Worm (Caenorhabditis elegans) whole organism, mixed stage, embryonic: ENCODE results near the gene acd-3.

Experiments used
- M03D4.4 ChIP-seq: sonication (generic microtip); optimal IDR thresholded peaks from 2 replicates; lab custom pipeline; 2017; ENCODE audit warnings: mild to moderate bottlenecking, missing genetic modification characterization, missing compliant biosample characterization
- bed-3 ChIP-seq: fragments of 200-800 bp; sonication (Bioruptor generic); optimal IDR thresholded peaks from 3 replicates; lab custom pipeline; 2018; ENCODE audit warnings: mild to moderate bottlenecking, missing genetic modification characterization, moderate library complexity, missing compliant biosample characterization
- ceh-39 ChIP-seq: fragments of 150-350 bp; optimal IDR thresholded peaks from 2 replicates; lab custom pipeline; 2014; ENCODE audit warnings: missing biosample characterization, missing genetic modification characterization
- ceh-43 ChIP-seq: fragments of 200-800 bp; sonication (Bioruptor generic); optimal IDR thresholded peaks from 2 replicates; lab custom pipeline; 2018; ENCODE audit warnings: mild to moderate bottlenecking, missing genetic modification characterization, moderate library complexity, missing compliant biosample characterization
- drap-1 ChIP-seq: fragments of 200-800 bp; sonication (Bioruptor generic); optimal IDR thresholded peaks from 3 replicates; lab custom pipeline; 2018; ENCODE audit warnings: mild to moderate bottlenecking, missing genetic modification characterization, missing compliant biosample characterization
- elt-1 ChIP-seq: sonication (generic microtip); optimal IDR thresholded peaks from 2 replicates; lab custom pipeline; 2017; ENCODE audit warnings: missing genetic modification characterization, mild to moderate bottlenecking, missing compliant biosample characterization, antibody characterized with exemption, moderate library complexity, borderline replicate concordance; ENCODE audit not compliant: insufficient read depth
- elt-3 ChIP-seq: fragments of 150-350 bp; optimal IDR thresholded peaks from 2 replicates; lab custom pipeline; 2014; ENCODE audit warnings: missing biosample characterization, missing genetic modification characterization
- flh-1 ChIP-seq: fragments of 200-800 bp; sonication (Bioruptor generic); optimal IDR thresholded peaks from 2 replicates; lab custom pipeline; 2018; ENCODE audit warnings: mild to moderate bottlenecking, missing genetic modification characterization, moderate library complexity, missing compliant biosample characterization
- ham-2 ChIP-seq: fragments of 200-800 bp; sonication (Bioruptor generic); optimal IDR thresholded peaks from 2 replicates; lab custom pipeline; 2018; ENCODE audit warnings: mild to moderate bottlenecking, missing genetic modification characterization, missing compliant biosample characterization
- hlh-1 ChIP-seq: fragments of 150-350 bp; optimal IDR thresholded peaks from 2 replicates; lab custom pipeline; 2014; ENCODE audit warnings: missing biosample characterization, missing genetic modification reagents, missing genetic modification characterization
- lin-13 ChIP-seq: fragments of 150-350 bp; optimal IDR thresholded peaks from 2 replicates; lab custom pipeline; 2014; ENCODE audit warnings: missing biosample characterization, missing genetic modification characterization
- lin-32 ChIP-seq: fragments of 200-800 bp; sonication (Bioruptor generic); optimal IDR thresholded peaks from 2 replicates; lab custom pipeline; 2018; ENCODE audit warnings: mild to moderate bottlenecking, missing genetic modification characterization, missing compliant biosample characterization
- lsy-2 ChIP-seq: fragments of 150-350 bp; optimal IDR thresholded peaks from 2 replicates; lab custom pipeline; 2014; ENCODE audit warnings: missing biosample characterization, missing genetic modification characterization
- mab-5 ChIP-seq: fragments of 150-350 bp; optimal IDR thresholded peaks from 2 replicates; lab custom pipeline; 2014; ENCODE audit warnings: missing biosample characterization, missing genetic modification characterization
- mep-1 ChIP-seq: fragments of 150-350 bp; optimal IDR thresholded peaks from 2 replicates; lab custom pipeline; 2017; ENCODE audit warnings: missing biosample characterization, missing genetic modification reagents, missing genetic modification characterization, inconsistent platforms
- mls-2 ChIP-seq: sonication (generic microtip); optimal IDR thresholded peaks from 2 replicates; lab custom pipeline; 2016; ENCODE audit warnings: mild to moderate bottlenecking, missing genetic modification characterization, moderate library complexity, missing compliant biosample characterization
- nhr-12 ChIP-seq: fragments of 150-350 bp; optimal IDR thresholded peaks from 2 replicates; lab custom pipeline; 2014; ENCODE audit warnings: missing biosample characterization, missing genetic modification characterization
- nhr-2 ChIP-seq: fragments of 150-350 bp; optimal IDR thresholded peaks from 2 replicates; lab custom pipeline; 2014; ENCODE audit warnings: missing biosample characterization, missing genetic modification characterization
- nhr-237 ChIP-seq: fragments of 150-350 bp; optimal IDR thresholded peaks from 2 replicates; lab custom pipeline; 2014; ENCODE audit warnings: missing biosample characterization, missing genetic modification characterization
- nhr-28 ChIP-seq: fragments of 150-350 bp; optimal IDR thresholded peaks from 2 replicates; lab custom pipeline; 2014; ENCODE audit warnings: missing biosample characterization, missing genetic modification characterization
- nhr-76 ChIP-seq: sonication (generic microtip); optimal IDR thresholded peaks from 2 replicates; lab custom pipeline; 2017; ENCODE audit warnings: missing biosample characterization, missing genetic modification characterization
- pha-4 ChIP-seq: fragments of 150-350 bp; optimal IDR thresholded peaks from 2 replicates; lab custom pipeline; 2018; ENCODE audit warnings: missing biosample characterization, missing genetic modification reagents, missing genetic modification characterization
- sem-2 ChIP-seq: fragments of 200-800 bp; sonication (Bioruptor generic); optimal IDR thresholded peaks from 2 replicates; lab custom pipeline; 2018; ENCODE audit warnings: mild to moderate bottlenecking, missing genetic modification characterization, missing compliant biosample characterization
- snpc-4 ChIP-seq: fragments of 150-350 bp; optimal IDR thresholded peaks from 2 replicates; lab custom pipeline; 2014; ENCODE audit warnings: missing biosample characterization, missing genetic modification characterization
- sptf-1 ChIP-seq: sonication (generic microtip); optimal IDR thresholded peaks from 2 replicates; lab custom pipeline; 2017; ENCODE audit warnings: mild to moderate bottlenecking, missing genetic modification characterization, moderate library complexity, missing compliant biosample characterization
- tbx-8 ChIP-seq: fragments of 200-800 bp; sonication (Bioruptor generic); optimal IDR thresholded peaks from 2 replicates; lab custom pipeline; 2018; ENCODE audit warnings: mild to moderate bottlenecking, missing genetic modification characterization, moderate library complexity, missing compliant biosample characterization
- unc-39 ChIP-seq: fragments of 150-350 bp; optimal IDR thresholded peaks from 2 replicates; lab custom pipeline; 2014; ENCODE audit warnings: missing biosample characterization, missing genetic modification characterization
- unc-62 ChIP-seq: fragments of 150-350 bp; optimal IDR thresholded peaks from 2 replicates; lab custom pipeline; 2014; ENCODE audit warnings: missing biosample characterization, missing genetic modification reagents, missing genetic modification characterization
- zip-8 ChIP-seq: fragments of 150-350 bp; optimal IDR thresholded peaks from 2 replicates; lab custom pipeline; 2014; ENCODE audit warnings: missing biosample characterization, missing genetic modification characterization
- ztf-11 ChIP-seq: fragments of 150-350 bp; optimal IDR thresholded peaks from 2 replicates; lab custom pipeline; 2014; ENCODE audit warnings: missing biosample characterization, missing genetic modification characterization

Gene acd-3

ce11 chrX:14861752-14862151 is 12.7 kb downstream of the acd-3 start, which contains the start of gene dmd-4:
Gene dmd-4 (minus strand): TSS chrX:14861852.
- TF ChIP-seq sptf-1 (tag; lab: Kevin White, UChicago) = no peak
- TF ChIP-seq mls-2 (tag; lab: Kevin White, UChicago) = no peak
- no peak for TF ChIP-seq ceh-39
- TF ChIP-seq pha-4 (tag; lab: Kevin White, UChicago) = peak; percentile 23
- TF ChIP-seq mep-1 = no peak
- TF ChIP-seq M03D4.4 (tag; lab: Kevin White, UChicago) = no peak
- TF ChIP-seq lin-32 (GFP tag; lab: Kevin White, UChicago) = no peak

ce11 chrX:14865744-14866143 is 16.7 kb downstream of the acd-3 start, which contains the start of gene C27C12.3:
Gene C27C12.3 (minus strand): TSS chrX:14865844.
- TF ChIP-seq sptf-1 (tag; lab: Kevin White, UChicago) (no peak), zip-8 (tag; lab: Kevin White, UChicago) (no peak), bed-3 (no peak), nhr-12 (tag; lab: Kevin White, UChicago) (no peak), sem-2 (no peak), elt-1 (tag; lab: Kevin White, UChicago) (no peak), tbx-8 (GFP tag; lab: Kevin White, UChicago) (no peak), lin-32 (GFP tag; lab: Kevin White, UChicago) (no peak), ham-2 (GFP tag; lab: Kevin White, UChicago) (no peak), nhr-28 (tag; lab: Kevin White, UChicago) (no peak), lin-13 (tag; lab: Kevin White, UChicago) (no peak), pha-4 (tag; lab: Kevin White, UChicago) (no peak), mls-2 (tag; lab: Kevin White, UChicago) (no peak), nhr-76 (tag; lab: Kevin White, UChicago) (no peak), mab-5 (tag; lab: Kevin White, UChicago) (no peak), flh-1 (GFP tag; lab: Kevin White, UChicago) (no peak), nhr-237 (tag; lab: Kevin White, UChicago) (no peak), hlh-1 (tag; lab: Kevin White, UChicago) (no peak)

- no peak for TF ChIP-seq unc-62 (GFP tag; lab: Kevin White, UChicago)
- no peak for TF ChIP-seq sem-2
- no peak for TF ChIP-seq lsy-2 (tag; lab: Kevin White, UChicago)
- TF ChIP-seq tbx-8 (GFP tag; lab: Kevin White, UChicago) = no peak
- no peak for TF ChIP-seq zip-8 (tag; lab: Kevin White, UChicago)
- no peak for TF ChIP-seq ceh-39
- TF ChIP-seq ceh-43 (GFP tag; lab: Kevin White, UChicago) = no peak
- TF ChIP-seq nhr-2 (tag; lab: Kevin White, UChicago) = no peak
- TF ChIP-seq ztf-11 (tag; lab: Kevin White, UChicago) = no peak
- no peak for TF ChIP-seq pha-4 (tag; lab: Kevin White, UChicago)
- TF ChIP-seq snpc-4 (tag; lab: Kevin White, UChicago) = no peak
- no peak for TF ChIP-seq lin-13 (tag; lab: Kevin White, UChicago)
- TF ChIP-seq unc-39 (tag; lab: Kevin White, UChicago) = no peak
- no peak for TF ChIP-seq nhr-28 (tag; lab: Kevin White, UChicago)
- TF ChIP-seq elt-3 = no peak
- no peak for TF ChIP-seq mab-5 (tag; lab: Kevin White, UChicago)
- no peak for TF ChIP-seq hlh-1 (tag; lab: Kevin White, UChicago)
- no peak for TF ChIP-seq drap-1 (GFP tag; lab: Kevin White, UChicago)
- no peak for TF ChIP-seq nhr-12 (tag; lab: Kevin White, UChicago)
- no peak for TF ChIP-seq bed-3
- TF ChIP-seq, all 35 proteins: peak for 0
These were observed 19.1 kb downstream of the acd-3 start, which contains the start of gene F31F6.1 for ce11 chrX:14868200-14868599. Gene F31F6.1 (minus strand): TSS chrX:14868300.

- no peak for TF ChIP-seq sptf-1 (tag; lab: Kevin White, UChicago)
- no peak for TF ChIP-seq snpc-4 (tag; lab: Kevin White, UChicago)
- no peak for TF ChIP-seq elt-1 (tag; lab: Kevin White, UChicago)
- no peak for TF ChIP-seq pha-4 (tag; lab: Kevin White, UChicago)
- no peak for TF ChIP-seq mep-1
- no peak for TF ChIP-seq M03D4.4 (tag; lab: Kevin White, UChicago)
- no peak for TF ChIP-seq unc-39 (tag; lab: Kevin White, UChicago)
- no peak for TF ChIP-seq nhr-76 (tag; lab: Kevin White, UChicago)
- no peak for TF ChIP-seq lsy-2 (tag; lab: Kevin White, UChicago)
- no peak for TF ChIP-seq nhr-2 (tag; lab: Kevin White, UChicago)
- TF ChIP-seq nhr-12 (tag; lab: Kevin White, UChicago) = no peak
- no peak for TF ChIP-seq ceh-39
- TF ChIP-seq ceh-43 (GFP tag; lab: Kevin White, UChicago) = no peak
These were observed 22.7 kb downstream of the acd-3 start, which contains the start of gene F31F6.2 for ce11 chrX:14871780-14872179. Gene F31F6.2 (minus strand): TSS chrX:14871880.
